Fruit fly (Drosophila melanogaster): ENCODE data around the gene GluRIIB.
A peak's percentile ranks its signal among the peaks of the same experiment; 100 is the strongest.

The GluRIIB gene

DNA sequence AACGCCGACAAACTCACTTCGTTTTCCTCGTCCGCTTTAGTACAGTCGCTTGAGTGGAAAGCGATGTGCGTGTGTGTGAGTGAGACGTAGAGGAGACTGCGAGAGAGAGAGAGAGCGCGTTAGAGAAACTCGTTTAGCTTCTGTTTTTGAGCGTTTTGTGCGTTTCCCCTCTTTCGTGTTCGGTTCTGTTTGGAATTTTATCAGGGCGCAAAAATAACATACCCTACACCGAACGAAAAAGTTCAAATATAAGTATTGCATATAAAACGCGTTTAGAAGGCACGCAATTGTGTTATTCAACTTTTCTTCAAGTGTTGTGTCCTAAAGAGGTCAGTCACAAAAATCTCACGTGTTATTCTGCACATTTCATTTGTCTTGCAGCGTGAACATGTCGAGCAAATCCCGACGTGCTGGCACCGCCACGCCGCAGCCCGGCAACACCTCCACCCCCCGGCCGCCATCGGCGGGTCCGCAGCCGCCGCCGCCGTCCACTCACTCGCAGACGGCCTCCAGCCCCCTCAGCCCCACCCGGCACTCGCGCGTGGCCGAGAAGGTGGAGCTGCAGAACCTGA is 16.1 kb upstream of the GluRIIB start (continued):
- TF ChIP-seq CG8359 (GFP tag; optimal IDR thresholded peaks at IDR 0.05; ENCODE audit: borderline replicate concordance) = no peak
- TF ChIP-seq pan (optimal IDR thresholded peaks at IDR 0.05) = no peak
- peak in 1 of 2 experiments; percentile 44 for TF ChIP-seq pan (GFP tag; optimal IDR thresholded peaks at IDR 0.05 in 1 of 2, IDR thresholded peaks at IDR 0.05 in 1 of 2)
- TF ChIP-seq grn (GFP tag; optimal IDR thresholded peaks at IDR 0.05) = no peak
- TF ChIP-seq CG9437 (GFP tag; optimal IDR thresholded peaks at IDR 0.05) = peak; percentile 4
- TF ChIP-seq CG12769 (tag; optimal IDR thresholded peaks at IDR 0.05) = no peak
- TF ChIP-seq ash1 (GFP tag; optimal IDR thresholded peaks at IDR 0.05) = peak; percentile 1
- TF ChIP-seq CG9609 (GFP tag; optimal IDR thresholded peaks at IDR 0.05) = peak; percentile 43
- TF ChIP-seq fd64A (GFP tag; optimal IDR thresholded peaks at IDR 0.05) = no peak
- no peak for TF ChIP-seq tup (GFP tag; optimal IDR thresholded peaks at IDR 0.05)
- TF ChIP-seq CG32532 (GFP tag; IDR thresholded peaks at IDR 0.05) = peak; percentile 70
- peak; percentile 71 for TF ChIP-seq lilli (GFP tag; optimal IDR thresholded peaks at IDR 0.05)
- no peak for TF ChIP-seq kni (GFP tag; optimal IDR thresholded peaks at IDR 0.05)
- TF ChIP-seq CG9215 (GFP tag; IDR thresholded peaks at IDR 0.05) = peak; percentile 41; the same call in 1 of the 2 replicates
- no peak for TF ChIP-seq zen (tag; optimal IDR thresholded peaks at IDR 0.05)
- TF ChIP-seq tna (GFP tag; IDR thresholded peaks at IDR 0.05; ENCODE audit: partially characterized antibody) = no peak
- no peak for TF ChIP-seq CG7745 (tag; optimal IDR thresholded peaks at IDR 0.05)
- peak; percentile 76; the same call in 2 of the 3 replicates for TF ChIP-seq zfh1 (GFP tag; IDR thresholded peaks at IDR 0.05)
- TF ChIP-seq p53 (GFP tag; optimal IDR thresholded peaks at IDR 0.05) = peak; percentile 61
- TF ChIP-seq CG3847 (GFP tag; IDR thresholded peaks at IDR 0.05) = peak; percentile 46
- no peak for TF ChIP-seq gro (GFP tag; optimal IDR thresholded peaks at IDR 0.05)
- TF ChIP-seq nerfin-2 (GFP tag; IDR thresholded peaks at IDR 0.05; ENCODE audit: partially characterized antibody) = no peak
- TF ChIP-seq sima (GFP tag; optimal IDR thresholded peaks at IDR 0.05) = no peak
- TF ChIP-seq fd96Cb (tag; optimal IDR thresholded peaks at IDR 0.05) = no peak
- peak; percentile 59 for TF ChIP-seq Awh (GFP tag; IDR thresholded peaks at IDR 0.05)
- TF ChIP-seq phol (tag; optimal IDR thresholded peaks at IDR 0.05) = no peak
- no peak for TF ChIP-seq CG18476 (GFP tag; optimal IDR thresholded peaks at IDR 0.05)
- no peak for TF ChIP-seq Rx (GFP tag; IDR thresholded peaks at IDR 0.05)
- TF ChIP-seq CG1832 (GFP tag; optimal IDR thresholded peaks at IDR 0.05) = peak; percentile 60
- peak; percentile 26 for TF ChIP-seq CG13296 (GFP tag; optimal IDR thresholded peaks at IDR 0.05)
- peak; percentile 65 for TF ChIP-seq CG14441 (GFP tag; IDR thresholded peaks at IDR 0.05)
- peak; percentile 31 for TF ChIP-seq CG8388 (GFP tag; optimal IDR thresholded peaks at IDR 0.05)
- TF ChIP-seq CG11085 (GFP tag; IDR thresholded peaks at IDR 0.05) = no peak
- TF ChIP-seq psq (GFP tag; optimal IDR thresholded peaks at IDR 0.05) = peak; percentile 44
- TF ChIP-seq wdn (GFP tag; IDR thresholded peaks at IDR 0.05) = peak; percentile 60
- no peak; the same call in 1 of the 2 replicates for TF ChIP-seq dati (GFP tag; IDR thresholded peaks at IDR 0.05)
- peak; percentile 49; the same call in 1 of the 3 replicates for TF ChIP-seq H15 (GFP tag; IDR thresholded peaks at IDR 0.05)
- no peak for TF ChIP-seq D19B (GFP tag; optimal IDR thresholded peaks at IDR 0.05)
- peak; percentile 32 for TF ChIP-seq CG12071 (GFP tag; optimal IDR thresholded peaks at IDR 0.05)
- peak; percentile 26 for TF ChIP-seq sug (tag; optimal IDR thresholded peaks at IDR 0.05)
- TF ChIP-seq insv (GFP tag; optimal IDR thresholded peaks at IDR 0.05) = peak in 1 of 2 experiments; percentile 27
- no peak for TF ChIP-seq pita (GFP tag; optimal IDR thresholded peaks at IDR 0.05)
- no peak for TF ChIP-seq abd-A (tag; optimal IDR thresholded peaks at IDR 0.05)
- TF ChIP-seq sna (GFP tag; IDR thresholded peaks at IDR 0.05; ENCODE audit: partially characterized antibody) = no peak
- no peak for TF ChIP-seq CG10321 (GFP tag; IDR thresholded peaks at IDR 0.05)
- TF ChIP-seq CG11456 (GFP tag; IDR thresholded peaks at IDR 0.05) = 0 out of 3 replicates have a peak, but pooled peaks have one; percentile 4
- TF ChIP-seq ab (GFP tag; optimal IDR thresholded peaks at IDR 0.05) = peak; percentile 15
- no peak for TF ChIP-seq Spps (tag; optimal IDR thresholded peaks at IDR 0.05)
- TF ChIP-seq Elba2 (GFP tag; optimal IDR thresholded peaks at IDR 0.05) = no peak
- no peak; the same call in 1 of the 2 replicates for TF ChIP-seq Taf1 (GFP tag; IDR thresholded peaks at IDR 0.05)

Measured in whole organism, embryonic.